Worm (Caenorhabditis elegans): ENCODE measurements around the gene ptp-2.

ptp-2 gene

DNA sequence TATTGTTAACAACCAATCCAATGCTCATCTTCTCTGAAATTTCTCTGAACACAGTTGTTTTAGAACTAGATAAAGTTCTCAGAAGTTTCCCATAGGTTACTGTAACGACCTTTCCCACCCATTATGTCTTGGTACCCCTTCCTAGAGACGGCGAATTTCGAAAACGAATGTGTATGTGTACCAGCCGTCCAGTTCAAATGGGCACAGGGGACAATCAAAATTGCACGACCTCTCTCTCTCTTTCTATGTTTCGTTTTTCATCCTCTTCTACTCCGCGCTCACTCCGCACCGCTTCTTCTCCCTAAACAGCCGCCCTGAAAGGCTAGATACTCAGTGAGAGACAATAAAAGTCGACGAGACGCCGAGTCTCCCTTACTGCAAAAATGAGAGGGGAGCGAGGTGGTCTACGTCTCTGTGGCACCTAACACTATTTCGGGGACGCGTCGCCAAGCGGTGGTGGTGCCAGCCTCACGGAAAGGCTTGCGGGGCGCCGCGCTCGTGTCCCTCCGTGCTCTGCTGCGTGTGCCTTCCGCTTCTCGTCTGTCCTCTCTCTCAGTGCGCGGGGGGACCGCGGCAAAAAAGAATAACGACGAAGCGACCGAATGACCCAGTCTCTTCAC is 16.9 kb upstream of the ptp-2 start:
- TF ChIP-seq ceh-8 (GFP tag; optimal IDR thresholded peaks at IDR 0.05) (peak; percentile 68), ztf-4 (tag; optimal IDR thresholded peaks at IDR 0.05) (peak; percentile 58), ztf-11 (tag; optimal IDR thresholded peaks at IDR 0.05) (peak in 1 of 2 experiments; percentile 12), hlh-4 (tag; optimal IDR thresholded peaks at IDR 0.05) (no peak), jun-1 (tag; optimal IDR thresholded peaks at IDR 0.05) (peak; percentile 23), nhr-77 (tag; optimal IDR thresholded peaks at IDR 0.05) (no peak), C04F5.9 (tag; optimal IDR thresholded peaks at IDR 0.05) (no peak), lin-14 (GFP tag; optimal IDR thresholded peaks at IDR 0.05) (peak; percentile 21), dsc-1 (tag; optimal IDR thresholded peaks at IDR 0.05) (no peak), lin-15B (tag; optimal IDR thresholded peaks at IDR 0.05) (no peak), swsn-7 (tag; optimal IDR thresholded peaks at IDR 0.05) (peak; percentile 2), ceh-82 (tag; optimal IDR thresholded peaks at IDR 0.05) (peak in 1 of 3 experiments; percentile 7), isw-1 (GFP tag; IDR thresholded peaks at IDR 0.05) (no peak), nhr-47 (tag; optimal IDR thresholded peaks at IDR 0.05) (peak; percentile 12), rnt-1 (tag; optimal IDR thresholded peaks at IDR 0.05) (peak; percentile 20), efl-1 (optimal IDR thresholded peaks at IDR 0.05) (no peak), efl-1 (GFP tag; optimal IDR thresholded peaks at IDR 0.05 in 1 of 2) (peak in 1 of 2 experiments; percentile 71), blmp-1 (tag; optimal IDR thresholded peaks at IDR 0.05) (peak; percentile 66), nhr-85 (tag) (no peak)

DNA sequence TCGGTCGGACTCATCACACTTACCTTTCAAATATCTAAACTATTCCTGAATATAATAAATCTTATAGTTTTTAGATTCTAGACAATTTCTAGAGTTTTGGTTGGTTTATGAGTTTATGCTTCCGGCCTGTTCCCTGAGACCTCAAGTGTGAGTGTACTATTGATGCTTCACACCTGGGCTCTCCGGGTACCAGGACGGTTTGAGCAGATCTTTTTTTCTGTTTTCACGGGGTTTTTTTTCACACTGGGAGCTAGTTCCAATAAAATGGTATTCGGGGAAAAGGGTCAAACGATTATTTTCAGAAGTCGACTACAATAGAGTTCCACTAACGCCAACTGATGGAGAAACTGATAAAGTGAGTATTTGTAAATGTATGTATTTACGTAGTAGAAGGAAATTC is 16.3 kb upstream of the ptp-2 start:
- TF ChIP-seq elt-3 (tag; optimal IDR thresholded peaks at IDR 0.05) (no peak), efl-3 (GFP tag; optimal IDR thresholded peaks at IDR 0.05) (no peak), mab-9 (GFP tag; IDR thresholded peaks at IDR 0.05) (no peak), nhr-85 (tag) (no peak), mdl-1 (tag; optimal IDR thresholded peaks at IDR 0.05) (no peak), fos-1 (tag; optimal IDR thresholded peaks at IDR 0.05) (no peak), unc-130 (tag; optimal IDR thresholded peaks at IDR 0.05) (no peak), unc-98 (GFP tag; IDR thresholded peaks at IDR 0.05) (no peak), fkh-4 (tag; optimal IDR thresholded peaks at IDR 0.05; ENCODE audit: borderline replicate concordance) (no peak), zip-4 (GFP tag; optimal IDR thresholded peaks at IDR 0.05) (no peak)

ce11 chrII:5904252-5904651 is 14.2 kb upstream of the ptp-2 start, which contains the start of gene tsp-18:
Gene tsp-18, plus strand, starts transcription at chrII:5904552.
- TF ChIP-seq lir-3 (tag; optimal IDR thresholded peaks at IDR 0.05; ENCODE audit: poor library complexity) (no peak), C34B4.2 (tag; optimal IDR thresholded peaks at IDR 0.05) (no peak), unc-30 (tag; optimal IDR thresholded peaks at IDR 0.05) (no peak), nhr-77 (tag; optimal IDR thresholded peaks at IDR 0.05) (no peak), sox-4 (tag; optimal IDR thresholded peaks at IDR 0.05) (no peak), dsc-1 (tag; optimal IDR thresholded peaks at IDR 0.05) (no peak), aly-2 (tag; optimal IDR thresholded peaks at IDR 0.05) (no peak), hlh-17 (GFP tag; optimal IDR thresholded peaks at IDR 0.05; ENCODE audit: borderline replicate concordance) (no peak), rnt-1 (tag; optimal IDR thresholded peaks at IDR 0.05) (no peak)

ce11 chrII:5906274-5906673 is 12.2 kb upstream of the ptp-2 start, which contains the start of gene F59G1.8:
Gene F59G1.8, plus strand, starts transcription at chrII:5906566.
- TF ChIP-seq snpc-4 (tag; optimal IDR thresholded peaks at IDR 0.05) (no peak), nhr-19 (GFP tag; conservative IDR thresholded peaks at IDR 0.05) (no peak), sptf-1 (tag; optimal IDR thresholded peaks at IDR 0.05) (no peak), nhr-12 (tag; optimal IDR thresholded peaks at IDR 0.05) (no peak)

All from whole organism, L1 larva.